Worm (Caenorhabditis elegans) whole organism, dauer: Measurements from ENCODE around the gene mam-7.

ENCODE experiments used
- unc-62 ChIP-seq: sonication (generic microtip); optimal IDR thresholded peaks from 2 replicates; lab custom pipeline; 2017; ENCODE audit warnings: missing biosample characterization, missing genetic modification reagents, missing genetic modification characterization

mam-7 gene

DNA sequence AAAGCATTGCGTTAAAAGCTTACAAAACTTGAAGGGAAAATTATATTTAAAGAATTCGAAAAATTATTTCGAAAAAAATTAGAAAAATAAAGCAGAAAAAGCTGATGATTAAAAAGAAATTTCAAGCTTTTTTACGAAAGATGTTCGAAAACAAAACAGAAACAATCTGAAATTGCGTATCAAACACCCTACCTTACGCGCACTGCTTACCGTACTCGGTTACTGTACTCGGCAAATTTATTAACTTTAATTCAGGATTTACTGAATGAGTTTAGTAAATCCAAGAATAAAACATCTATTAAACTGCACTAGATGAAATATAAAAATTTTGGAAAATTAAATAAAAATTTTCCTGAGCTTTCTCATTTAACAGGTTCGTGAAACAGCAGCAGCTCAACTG lies 30.5 kb upstream of the mam-7 start:
- no peak for TF ChIP-seq unc-62 (GFP tag; lab: Kevin White, UChicago)

- TF ChIP-seq unc-62 (GFP tag; lab: Kevin White, UChicago) = no peak
These were observed 25.6 kb upstream of the mam-7 start for ce11 chrIII:9867352-9867751.

DNA sequence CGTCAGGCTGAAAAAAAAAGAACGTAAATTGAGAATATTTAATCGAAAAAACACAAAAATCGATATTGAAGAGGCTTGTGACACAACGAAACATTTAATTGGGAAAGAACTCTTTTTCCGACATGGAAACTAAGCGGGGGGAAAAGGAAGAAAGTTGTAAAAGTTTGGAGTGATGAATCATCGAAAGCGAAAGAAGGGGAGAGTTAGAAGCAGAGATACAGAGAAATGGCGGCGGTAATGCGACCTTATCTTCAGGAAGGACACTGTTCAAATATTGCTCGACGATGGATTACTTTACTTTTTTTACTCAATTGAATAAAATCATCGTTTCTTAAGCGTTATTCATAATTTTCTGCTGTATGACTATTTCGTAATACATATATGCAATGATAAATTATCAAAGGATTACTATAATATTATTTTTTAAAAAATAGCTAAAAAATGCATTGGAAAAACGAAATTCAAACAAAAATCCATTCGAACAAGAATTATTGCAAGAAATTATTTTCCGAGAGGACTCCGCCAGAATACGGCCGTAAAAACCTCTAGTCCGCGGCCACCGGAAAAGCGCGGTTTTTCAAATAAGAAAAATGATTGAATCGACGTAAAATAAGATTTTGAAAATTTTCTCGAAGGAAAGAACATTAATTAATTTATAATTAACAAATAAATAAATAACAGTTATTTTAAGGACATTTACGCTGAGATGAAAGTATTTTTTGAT lies 25.0 kb upstream of the mam-7 start, which contains the start of gene dhhc-4:
Gene dhhc-4, minus strand, starts transcription at position 13 of the 724 bp plus-strand sequence.
- no peak for TF ChIP-seq unc-62 (GFP tag; lab: Kevin White, UChicago)

DNA sequence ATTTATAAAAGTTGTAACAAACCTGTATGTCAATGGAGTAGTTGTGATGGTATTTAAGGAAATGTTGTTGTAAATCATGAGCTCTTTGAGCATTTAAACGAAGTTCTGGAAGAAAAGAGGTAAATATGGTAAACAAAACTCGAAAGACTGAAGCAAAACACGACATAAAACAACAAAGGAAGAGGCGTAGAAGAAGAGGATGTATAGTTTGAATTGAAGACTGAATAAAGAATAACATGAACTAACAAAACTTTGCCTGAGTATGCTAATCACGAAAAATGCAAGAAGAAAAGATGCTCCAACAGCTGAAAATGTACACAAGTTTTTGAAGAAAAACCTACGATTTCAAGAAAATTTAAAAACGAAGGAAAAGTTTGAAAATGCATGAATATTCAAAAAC lies 21.9 kb upstream of the mam-7 start, which contains the start of gene ZK757.1:
Gene ZK757.1, minus strand, starts transcription at position 101 of the 400 bp plus-strand sequence.
- TF ChIP-seq unc-62 (GFP tag; lab: Kevin White, UChicago) = no peak

- TF ChIP-seq unc-62 (GFP tag; lab: Kevin White, UChicago) = no peak
These were observed 18.4 kb upstream of the mam-7 start for ce11 chrIII:9874515-9874914.

- TF ChIP-seq unc-62 (GFP tag; lab: Kevin White, UChicago) = no peak
These were observed 16.0 kb upstream of the mam-7 start, which contains the start of gene ZK757.10 for ce11 chrIII:9876951-9877350. TSS of gene ZK757.10 (plus strand) at chrIII:9877251.

DNA sequence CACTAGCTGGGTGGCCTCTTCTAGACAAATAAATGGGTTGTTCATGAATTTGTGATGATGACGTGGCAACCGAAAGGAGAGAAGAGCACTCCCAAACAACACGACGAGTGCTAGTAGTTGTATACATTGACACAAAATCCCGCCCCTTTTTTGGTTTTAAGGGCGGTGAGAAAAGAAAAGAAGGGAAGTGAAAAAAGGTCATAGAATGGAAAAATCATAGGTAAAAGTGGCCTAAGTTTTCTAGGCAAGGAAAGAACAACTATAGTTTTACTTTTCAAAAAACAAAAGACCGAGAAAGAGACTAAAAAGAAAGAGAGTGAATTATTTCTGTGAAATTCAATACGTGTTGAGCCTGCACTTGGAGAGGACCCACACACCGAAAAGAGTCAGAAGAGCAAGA lies 14.1 kb upstream of the mam-7 start, which contains the start of gene ZK757.2:
Gene ZK757.2, minus strand, starts transcription at position 101 of the 400 bp plus-strand sequence.
- no peak for TF ChIP-seq unc-62 (GFP tag; lab: Kevin White, UChicago)

- no peak for TF ChIP-seq unc-62 (GFP tag; lab: Kevin White, UChicago)
These were observed 7.3 kb upstream of the mam-7 start for ce11 chrIII:9885609-9886008.

DNA sequence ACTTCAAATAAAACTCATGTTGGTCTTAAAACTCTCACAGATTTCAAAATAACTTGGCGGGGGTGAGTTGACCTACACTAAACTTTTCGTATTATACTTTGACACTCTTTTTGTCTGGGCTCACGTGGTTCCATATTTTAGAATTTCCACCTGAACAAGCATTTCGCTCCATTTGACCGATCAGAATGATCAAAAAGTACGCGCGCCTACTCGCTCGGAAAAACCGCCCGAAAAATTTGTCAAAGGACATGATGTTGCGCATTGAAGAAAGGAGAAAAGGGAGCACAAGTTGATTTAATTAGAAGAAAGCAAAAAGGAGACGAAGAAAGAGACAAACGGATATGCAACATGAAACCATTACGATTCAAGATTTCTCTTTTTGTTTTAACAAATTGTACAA lies 6.6 kb upstream of the mam-7 start:
- TF ChIP-seq unc-62 (GFP tag; lab: Kevin White, UChicago) = no peak

DNA sequence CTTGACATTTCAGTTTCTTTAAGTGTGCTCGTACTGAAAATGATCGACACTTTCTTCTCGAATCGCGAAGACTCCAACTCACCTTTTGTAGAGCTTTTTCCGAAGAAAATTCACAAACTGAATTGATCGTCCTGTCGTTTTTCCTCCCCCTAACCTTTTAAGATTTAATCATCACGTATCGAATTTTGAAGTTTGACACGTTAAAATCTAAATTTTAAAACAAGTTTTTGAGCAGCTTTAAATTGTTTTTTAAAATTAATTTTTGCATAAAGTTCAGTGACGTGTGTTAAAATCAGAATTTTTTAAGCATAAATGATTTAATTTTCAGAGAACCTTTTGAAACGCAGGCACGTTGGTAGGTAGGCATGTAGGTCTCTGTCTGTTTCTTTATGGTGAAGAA lies 1.6 kb upstream of the mam-7 start, which contains the start of gene alg-4:
Gene alg-4, minus strand, starts transcription at position 101 of the 400 bp plus-strand sequence.
- TF ChIP-seq unc-62 (GFP tag; lab: Kevin White, UChicago) = no peak

- no peak for TF ChIP-seq unc-62 (GFP tag; lab: Kevin White, UChicago)
These were observed 6.8 kb downstream of the mam-7 start for ce11 chrIII:9899720-9900119.

DNA sequence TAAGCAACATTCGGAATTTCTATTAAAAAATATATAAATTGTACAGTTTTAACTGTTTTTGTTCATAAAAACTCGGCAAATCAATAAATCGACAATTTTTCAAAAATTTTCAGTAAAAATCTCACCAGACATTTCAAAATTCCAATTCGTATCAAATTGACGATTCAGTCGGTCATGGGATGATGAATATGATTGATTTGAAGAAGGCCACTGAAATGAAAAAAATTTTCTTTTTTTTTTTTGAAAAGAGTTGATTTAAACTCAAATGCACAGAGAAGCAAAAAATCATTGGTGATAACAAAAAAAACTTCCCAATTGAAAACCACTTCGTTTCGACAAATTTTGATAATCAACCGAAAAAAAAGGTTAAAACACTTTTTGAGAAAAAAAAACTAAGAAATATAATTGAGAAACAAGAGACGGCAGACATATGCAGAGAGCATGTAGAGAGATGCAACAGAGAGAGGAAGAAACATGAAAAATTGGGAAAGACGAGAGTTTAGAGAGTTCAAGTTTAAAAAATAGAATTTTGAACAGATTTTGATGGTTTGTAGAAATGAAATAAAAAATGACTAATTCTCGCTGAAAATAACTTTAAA lies 10.8 kb downstream of the mam-7 start:
- TF ChIP-seq unc-62 (GFP tag; lab: Kevin White, UChicago) = no peak

ce11 chrIII:9905307-9905706 lies 12.4 kb downstream of the mam-7 start:
- TF ChIP-seq unc-62 (GFP tag; lab: Kevin White, UChicago) = no peak

DNA sequence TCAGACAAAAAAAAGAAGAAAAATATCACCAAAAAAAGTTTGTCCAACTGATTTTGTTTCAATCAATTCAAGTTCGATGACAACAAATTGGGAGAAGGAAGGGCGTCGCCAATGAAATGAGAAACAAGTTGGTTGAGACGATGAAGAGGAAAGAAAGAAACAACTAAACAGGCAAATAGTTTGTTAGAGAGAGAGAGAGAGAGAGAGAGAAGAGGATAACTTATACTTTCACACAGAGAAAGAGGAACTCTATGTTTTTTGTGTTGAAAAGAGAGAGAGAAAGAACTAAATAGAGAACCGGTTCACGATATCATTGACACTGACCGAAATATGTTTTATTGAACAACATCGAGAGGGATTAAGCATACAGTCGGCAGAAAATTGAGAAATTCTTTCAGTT lies 14.6 kb downstream of the mam-7 start:
- no peak for TF ChIP-seq unc-62 (GFP tag; lab: Kevin White, UChicago)

- no peak for TF ChIP-seq unc-62 (GFP tag; lab: Kevin White, UChicago)
These were observed 15.8 kb downstream of the mam-7 start for ce11 chrIII:9908769-9909168.

ce11 chrIII:9910608-9911479 lies 17.9 kb downstream of the mam-7 start, which contains the start of the genes cyld-1 and F40F12.9:
TSS of gene cyld-1 (minus strand) at chrIII:9910658.
TSS of gene F40F12.9 (plus strand) at chrIII:9911328.
- TF ChIP-seq unc-62 (GFP tag; lab: Kevin White, UChicago) = no peak
